Fruit fly (Drosophila melanogaster) whole organism, pupa: ENCODE measurements around the gene CG7781.

Experiments
- CG12605 ChIP-seq: fragments of 200-800 bp; sonication (Bioruptor generic); IDR thresholded peaks from 2 replicates; pipeline ENCODE4 v1.3.6; 2022; ENCODE audit warnings: missing biosample characterization, missing genetic modification characterization
- CG14655 ChIP-seq: fragments of 200-800 bp; sonication (Bioruptor generic); optimal IDR thresholded peaks from 3 replicates; lab custom pipeline; 2017; ENCODE audit warnings: mild to moderate bottlenecking, missing biosample characterization, missing genetic modification reagents, missing genetic modification characterization
- CG17806 ChIP-seq: fragments of 200-800 bp; sonication (Bioruptor generic); optimal IDR thresholded peaks from 2 replicates; lab custom pipeline; 2018; ENCODE audit warnings: missing biosample characterization, mild to moderate bottlenecking, missing genetic modification characterization, moderate library complexity
- CG34367 ChIP-seq: fragments of 200-800 bp; sonication (Bioruptor generic); optimal IDR thresholded peaks from 2 replicates; lab custom pipeline; 2018; ENCODE audit warnings: missing biosample characterization, mild to moderate bottlenecking, missing genetic modification characterization
- CG8301 ChIP-seq: fragments of 200-800 bp; sonication (Bioruptor generic); optimal IDR thresholded peaks from 2 replicates; lab custom pipeline; 2018; ENCODE audit warnings: missing biosample characterization, mild to moderate bottlenecking, missing genetic modification characterization
- CG9948 ChIP-seq: fragments of 200-800 bp; sonication (Bioruptor generic); optimal IDR thresholded peaks from 2 replicates; lab custom pipeline; 2018; ENCODE audit warnings: missing biosample characterization, mild to moderate bottlenecking, missing genetic modification characterization, moderate library complexity
- EcR ChIP-seq: fragments of 200-800 bp; sonication (Bioruptor generic); optimal IDR thresholded peaks from 3 replicates; lab custom pipeline; 2019; ENCODE audit warnings: missing biosample characterization, missing genetic modification characterization, mild to moderate bottlenecking, moderate library complexity, missing genetic modification reagents
- Ets98B ChIP-seq: fragments of 200-800 bp; sonication (Bioruptor generic); IDR thresholded peaks from 2 replicates; pipeline ENCODE4 v1.3.6; 2022; ENCODE audit warnings: missing biosample characterization, missing genetic modification characterization
- Snoo ChIP-seq: fragments of 200-800 bp; sonication (Bioruptor generic); optimal IDR thresholded peaks from 3 replicates; lab custom pipeline; 2017; ENCODE audit warnings: missing biosample characterization, mild to moderate bottlenecking, missing genetic modification characterization, inconsistent platforms
- fd96Ca ChIP-seq: fragments of 200-800 bp; sonication (Bioruptor generic); IDR thresholded peaks from 3 replicates; pipeline ENCODE4 v1.3.6; 2022; ENCODE audit warnings: missing biosample characterization, missing genetic modification characterization
- rn ChIP-seq: fragments of 200-800 bp; sonication (Bioruptor generic); IDR thresholded peaks from 2 replicates; pipeline ENCODE4 v1.3.6; 2022; ENCODE audit warnings: missing biosample characterization, missing genetic modification characterization

dm6 chr2L:8319858-8320525 lies 5.2 kb downstream of the CG7781 start, which contains the start of the genes mtsh and strat:
- TF ChIP-seq CG17806 (tag; lab: Kevin White, UChicago): peak; percentile 34
- TF ChIP-seq Ets98B: no peak
- peak; percentile 22 for TF ChIP-seq Snoo (tag; lab: Kevin White, UChicago)
- no peak for TF ChIP-seq EcR (GFP tag; lab: Kevin White, UChicago)
- no peak for TF ChIP-seq fd96Ca
- TF ChIP-seq CG12605 (GFP tag; lab: Robert Waterston, UW): no peak
- no peak for TF ChIP-seq rn
- TF ChIP-seq CG34367 (tag; lab: Kevin White, UChicago): peak; percentile 3
- no peak for TF ChIP-seq CG8301 (tag; lab: Kevin White, UChicago)
- no peak for TF ChIP-seq CG9948 (tag; lab: Kevin White, UChicago)
- TF ChIP-seq CG14655 (GFP tag; lab: Kevin White, UChicago): no peak
